Worm (Caenorhabditis elegans) whole organism, young adult: Measurements from ENCODE around the gene R10E9.2.

Experiments used
- F23B12.7 ChIP-seq: sonication (generic microtip); optimal IDR thresholded peaks from 2 replicates; lab custom pipeline; 2017; ENCODE audit warnings: missing genetic modification characterization, mild to moderate bottlenecking, missing compliant biosample characterization, antibody characterized with exemption, moderate library complexity; ENCODE audit not compliant: insufficient read depth
- K12H6.12 ChIP-seq: fragments of 200-800 bp; sonication (Bioruptor generic); optimal IDR thresholded peaks from 2 replicates; lab custom pipeline; 2018; ENCODE audit warnings: mild to moderate bottlenecking, missing genetic modification characterization, missing compliant biosample characterization
- Y53F4B.3 ChIP-seq: fragments of 200-800 bp; sonication (Bioruptor generic); IDR thresholded peaks from 2 replicates; pipeline ENCODE4 v1.3.6; 2022; ENCODE audit warnings: missing genetic modification reagents, missing genetic modification characterization, missing compliant biosample characterization
- dpl-1 ChIP-seq: fragments of 150-350 bp; optimal IDR thresholded peaks from 2 replicates; lab custom pipeline; 2014; ENCODE audit warnings: missing biosample characterization, missing genetic modification reagents, missing genetic modification characterization
- him-1 ChIP-seq: sonication (generic microtip); optimal IDR thresholded peaks from 2 replicates; lab custom pipeline; 2016; ENCODE audit warnings: missing genotype, missing genetic modification reagents, missing genetic modification characterization, missing compliant biosample characterization
- sea-2 ChIP-seq: fragments of 200-800 bp; sonication (Bioruptor generic); IDR thresholded peaks from 2 replicates; pipeline ENCODE4 v1.3.6; 2022; ENCODE audit warnings: missing genetic modification characterization, missing compliant biosample characterization
- snpc-4 ChIP-seq, 5 experiments: fragments of 150-350 bp in 1 of 5; sonication (generic microtip) in 4 of 5; optimal IDR thresholded peaks; 2 replicates each; lab custom pipeline; 2014 to 2018; ENCODE audit warnings: missing genetic modification characterization in 5 of 5, missing biosample characterization in 3 of 5, antibody characterized with exemption in 2 of 5, mild to moderate bottlenecking in 2 of 5, missing compliant biosample characterization in 2 of 5, missing genotype in 2 of 5, moderate library complexity in 2 of 5, missing genetic modification reagents in 1 of 5
- tbp1 ChIP-seq: fragments of 200-800 bp; sonication (Bioruptor generic); optimal IDR thresholded peaks from 2 replicates; lab custom pipeline; 2018; ENCODE audit warnings: mild to moderate bottlenecking, missing genetic modification characterization, missing compliant biosample characterization
- unc-62 ChIP-seq: fragments of 150-350 bp; optimal IDR thresholded peaks from 2 replicates; lab custom pipeline; 2014; ENCODE audit warnings: missing biosample characterization, missing genetic modification reagents, missing genetic modification characterization

- TF ChIP-seq dpl-1 (GFP tag; lab: Kevin White, UChicago) (no peak), Y53F4B.3 (GFP tag; lab: Robert Waterston, UW) (no peak), unc-62 (no peak), snpc-4 (GFP tag; optimal IDR thresholded peaks at IDR 0.05; lab: Kevin White, UChicago) (no peak), snpc-4 (tag; optimal IDR thresholded peaks at IDR 0.05; lab: Kevin White, UChicago) (no peak), F23B12.7 (no peak), him-1 (no peak), tbp1 (GFP tag; lab: Kevin White, UChicago) (no peak), K12H6.12 (tag; lab: Kevin White, UChicago) (no peak), sea-2 (no peak)
Observed at ce11 chrIII:3969133-3969532, 5.0 kb upstream of the R10E9.2 start.
